Fruit fly (Drosophila melanogaster): ENCODE measurements around the gene mat.

DNA sequence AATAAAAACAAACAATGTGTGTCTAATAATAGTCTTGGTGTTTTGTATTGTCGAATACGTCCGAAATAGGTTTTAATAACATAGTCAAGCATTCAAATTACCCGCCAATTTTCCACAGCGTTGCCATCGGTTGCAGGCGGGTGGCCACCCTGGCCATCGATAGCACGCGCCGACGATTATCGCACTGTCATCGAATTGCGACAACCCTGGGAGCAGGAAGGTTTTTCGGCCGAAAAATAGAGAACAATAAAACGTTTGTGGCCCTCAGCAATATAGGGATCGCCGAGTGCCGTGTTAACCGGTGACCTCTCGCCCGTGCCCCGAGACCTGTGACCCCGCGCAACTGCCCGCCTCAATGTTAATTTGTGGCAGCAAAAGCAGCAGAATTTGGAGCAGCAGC lies 31.0 kb upstream of the mat start, which contains the start of gene Usp10:
- TF ChIP-seq kay (GFP tag; ENCODE audit: borderline replicate concordance) (no peak), pad (GFP tag; optimal IDR thresholded peaks at IDR 0.05) (no peak), Clk (GFP tag; optimal IDR thresholded peaks at IDR 0.05) (no peak), CG33017 (tag; optimal IDR thresholded peaks at IDR 0.05) (no peak), cnc (optimal IDR thresholded peaks at IDR 0.05) (peak; percentile 60 to 92), CG5204 (GFP tag; optimal IDR thresholded peaks at IDR 0.05) (no peak), CG7101 (tag; optimal IDR thresholded peaks at IDR 0.05) (no peak), tj (GFP tag; optimal IDR thresholded peaks at IDR 0.05) (peak; percentile 53), CG1620 (GFP tag; optimal IDR thresholded peaks at IDR 0.05) (no peak), CG11617 (GFP tag; optimal IDR thresholded peaks at IDR 0.05) (no peak)
